Worm (Caenorhabditis elegans) whole organism, early embryonic: ENCODE results near the gene Y69E1A.1.

Experiments used
- aly-1 ChIP-seq: sonication (generic microtip); optimal IDR thresholded peaks from 2 replicates; lab custom pipeline; 2016; ENCODE audit warnings: missing genetic modification characterization, missing compliant biosample characterization
- ama-1 ChIP-seq: fragments of 150-350 bp; optimal IDR thresholded peaks from 2 replicates; lab custom pipeline; 2014
- ceh-13 ChIP-seq: fragments of 200-800 bp; sonication (Bioruptor generic); optimal IDR thresholded peaks from 2 replicates; lab custom pipeline; 2018; ENCODE audit warnings: mild to moderate bottlenecking, missing genetic modification characterization, missing compliant biosample characterization
- ceh-36 ChIP-seq: sonication (generic microtip); optimal IDR thresholded peaks from 2 replicates; lab custom pipeline; 2016; ENCODE audit warnings: missing genetic modification characterization, inconsistent platforms, missing compliant biosample characterization
- ets-7 ChIP-seq: sonication (generic microtip); optimal IDR thresholded peaks from 2 replicates; lab custom pipeline; 2016; ENCODE audit warnings: missing genotype, missing genetic modification characterization, missing compliant biosample characterization
- hmbx-1 ChIP-seq: sonication (generic microtip); optimal IDR thresholded peaks from 2 replicates; lab custom pipeline; 2016; ENCODE audit warnings: mild to moderate bottlenecking, missing genetic modification characterization, missing compliant biosample characterization
- tra-4 ChIP-seq: sonication (generic microtip); optimal IDR thresholded peaks from 2 replicates; lab custom pipeline; 2017; ENCODE audit warnings: missing genetic modification characterization, missing compliant biosample characterization

DNA sequence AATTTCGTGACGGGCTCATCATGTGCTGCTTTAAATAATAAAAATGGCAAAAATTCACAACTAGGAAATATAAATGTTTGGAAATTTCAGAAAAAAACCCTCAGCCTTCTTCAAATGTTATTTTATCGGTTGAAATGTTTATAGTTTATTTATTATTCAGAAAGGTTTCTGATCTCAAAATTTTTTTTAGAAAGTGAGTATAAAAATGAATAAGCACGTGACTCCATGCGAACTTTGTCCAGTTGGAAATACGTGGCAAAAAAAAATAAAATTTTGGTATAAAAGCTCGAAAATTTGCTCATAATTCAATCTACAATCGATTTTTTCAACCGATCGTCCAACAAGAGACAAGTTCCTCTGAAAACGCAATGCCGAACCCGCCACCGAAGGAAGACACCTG lies 813 bp upstream of the Y69E1A.1 start, which contains the start of gene nsph-3.1:
- TF ChIP-seq ceh-36 (no peak), hmbx-1 (tag; lab: Kevin White, UChicago) (no peak), ets-7 (tag; lab: Kevin White, UChicago) (no peak), tra-4 (tag; lab: Kevin White, UChicago) (no peak), ama-1 (lab: Kevin White, UChicago) (no peak), ceh-13 (GFP tag; lab: Kevin White, UChicago) (no peak), aly-1 (tag; lab: Kevin White, UChicago) (no peak)
